Worm (Caenorhabditis elegans) whole organism, early embryonic: Measurements from ENCODE around the gene olrn-1.
A peak's percentile ranks its signal among the peaks of the same experiment; 100 is the strongest.

Experiments used
- B0310.2 ChIP-seq: sonication (generic microtip); optimal IDR thresholded peaks from 2 replicates; lab custom pipeline; 2016; ENCODE audit warnings: mild to moderate bottlenecking, missing genetic modification characterization, missing compliant biosample characterization
- aly-1 ChIP-seq: sonication (generic microtip); optimal IDR thresholded peaks from 2 replicates; lab custom pipeline; 2016; ENCODE audit warnings: missing genetic modification characterization, missing compliant biosample characterization
- ama-1 ChIP-seq: fragments of 150-350 bp; optimal IDR thresholded peaks from 2 replicates; lab custom pipeline; 2014
- ceh-13 ChIP-seq: fragments of 200-800 bp; sonication (Bioruptor generic); optimal IDR thresholded peaks from 2 replicates; lab custom pipeline; 2018; ENCODE audit warnings: mild to moderate bottlenecking, missing genetic modification characterization, missing compliant biosample characterization
- ceh-36 ChIP-seq: sonication (generic microtip); optimal IDR thresholded peaks from 2 replicates; lab custom pipeline; 2016; ENCODE audit warnings: missing genetic modification characterization, inconsistent platforms, missing compliant biosample characterization
- flt-1 ChIP-seq: fragments of 200-800 bp; sonication (Bioruptor generic); IDR thresholded peaks from 2 replicates; pipeline ENCODE4 v1.3.6; 2022; ENCODE audit warnings: missing genetic modification characterization, missing compliant biosample characterization
- hmbx-1 ChIP-seq: sonication (generic microtip); optimal IDR thresholded peaks from 2 replicates; lab custom pipeline; 2016; ENCODE audit warnings: mild to moderate bottlenecking, missing genetic modification characterization, missing compliant biosample characterization
- hmg-4 ChIP-seq: fragments of 200-800 bp; sonication (Bioruptor generic); optimal IDR thresholded peaks from 2 replicates; lab custom pipeline; 2018; ENCODE audit warnings: mild to moderate bottlenecking, missing genetic modification characterization, missing compliant biosample characterization
- hnd-1 ChIP-seq: sonication (generic microtip); optimal IDR thresholded peaks from 2 replicates; lab custom pipeline; 2016; ENCODE audit warnings: missing genetic modification characterization, missing compliant biosample characterization
- scrt-1 ChIP-seq: fragments of 200-800 bp; sonication (Bioruptor generic); IDR thresholded peaks from 2 replicates; pipeline ENCODE4 v1.3.6; 2022; ENCODE audit warnings: missing genetic modification characterization, missing compliant biosample characterization
- tbx-37 ChIP-seq: fragments of 200-800 bp; sonication (Bioruptor generic); conservative IDR thresholded peaks from 2 replicates; pipeline ENCODE4 v1.3.6; 2022; ENCODE audit warnings: missing genetic modification reagents, missing genetic modification characterization, missing compliant biosample characterization
- tra-4 ChIP-seq: sonication (generic microtip); optimal IDR thresholded peaks from 2 replicates; lab custom pipeline; 2017; ENCODE audit warnings: missing genetic modification characterization, missing compliant biosample characterization

- TF ChIP-seq tbx-37 (no peak), ama-1 (lab: Kevin White, UChicago) (no peak), scrt-1 (no peak), flt-1 (GFP tag; lab: Robert Waterston, UW) (no peak), aly-1 (no peak), hmbx-1 (tag; lab: Kevin White, UChicago) (no peak), tra-4 (tag; lab: Kevin White, UChicago) (no peak), ceh-13 (GFP tag; lab: Kevin White, UChicago) (no peak), B0310.2 (tag; lab: Kevin White, UChicago) (no peak), hmg-4 (GFP tag; lab: Kevin White, UChicago) (peak; percentile 64), ceh-36 (tag; lab: Kevin White, UChicago) (no peak), hnd-1 (no peak)
Observed at ce11 chrX:15535190-15535636, 2.2 kb upstream of the olrn-1 start.
